Worm (Caenorhabditis elegans): Measurements from ENCODE around the gene clec-146.

clec-146 gene

DNA sequence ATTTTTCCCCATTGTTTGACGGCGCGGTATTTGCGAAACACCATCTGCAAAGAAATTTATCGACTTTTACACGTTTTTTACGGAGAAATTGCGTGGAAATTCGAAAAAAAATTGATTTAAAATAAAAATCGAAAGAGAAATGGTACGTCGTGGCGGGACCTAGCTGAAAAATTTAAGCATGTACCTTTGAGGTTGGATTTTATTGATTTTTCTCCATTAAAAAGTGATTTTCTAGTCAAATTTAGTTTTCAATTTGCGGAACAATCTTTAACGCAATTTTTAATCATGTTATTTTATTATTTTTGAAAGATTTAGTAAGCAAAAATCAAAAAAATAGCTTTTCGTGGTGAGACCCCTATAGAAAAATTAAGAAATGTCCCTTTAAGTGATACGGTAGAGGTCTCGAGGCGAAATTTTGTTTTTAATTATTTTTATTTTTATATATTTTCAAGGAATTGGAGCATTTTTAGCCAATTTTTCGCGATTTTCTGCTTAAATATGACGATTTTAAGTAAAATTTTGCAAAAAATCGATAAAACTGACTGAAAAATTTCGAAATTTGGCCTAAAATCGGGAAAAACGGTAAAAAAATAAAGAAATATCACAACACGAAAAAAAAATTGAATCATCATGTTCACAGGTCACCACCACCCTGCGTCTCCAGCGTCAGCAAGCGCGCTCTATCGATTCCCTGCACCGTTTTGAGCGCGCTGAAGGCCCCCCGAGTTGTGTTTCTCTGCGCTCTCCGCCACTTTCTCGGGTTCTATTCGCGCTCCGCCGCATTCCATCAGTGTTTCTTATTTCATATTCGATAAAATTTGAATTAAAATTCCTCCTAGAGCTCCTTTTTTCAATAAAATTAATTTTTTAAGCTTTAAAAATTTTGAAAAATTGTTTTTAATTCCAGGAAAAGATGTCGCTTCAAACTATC lies 18.3 kb downstream of the clec-146 start, which contains the start of the genes mrpl-37 and lin-38 (continued):
- no peak for TF ChIP-seq lir-3 (tag; optimal IDR thresholded peaks at IDR 0.05)
- peak in 1 of 2 experiments; percentile 55 for TF ChIP-seq mdl-1 (tag; optimal IDR thresholded peaks at IDR 0.05)
- TF ChIP-seq mxl-3 (GFP tag; optimal IDR thresholded peaks at IDR 0.05) = no peak
- no peak for TF ChIP-seq lin-29 (GFP tag; IDR thresholded peaks at IDR 0.05)
- TF ChIP-seq aha-1 (tag) = peak; percentile 98
- peak; percentile 58 for TF ChIP-seq nhr-6 (tag; optimal IDR thresholded peaks at IDR 0.05)
- no peak for TF ChIP-seq dmd-8 (GFP tag; IDR thresholded peaks at IDR 0.05)
- TF ChIP-seq hlh-30 (tag; optimal IDR thresholded peaks at IDR 0.05; ENCODE audit: insufficient read depth) = peak; percentile 80
- TF ChIP-seq nhr-77 (tag; optimal IDR thresholded peaks at IDR 0.05) = peak; percentile 85

DNA sequence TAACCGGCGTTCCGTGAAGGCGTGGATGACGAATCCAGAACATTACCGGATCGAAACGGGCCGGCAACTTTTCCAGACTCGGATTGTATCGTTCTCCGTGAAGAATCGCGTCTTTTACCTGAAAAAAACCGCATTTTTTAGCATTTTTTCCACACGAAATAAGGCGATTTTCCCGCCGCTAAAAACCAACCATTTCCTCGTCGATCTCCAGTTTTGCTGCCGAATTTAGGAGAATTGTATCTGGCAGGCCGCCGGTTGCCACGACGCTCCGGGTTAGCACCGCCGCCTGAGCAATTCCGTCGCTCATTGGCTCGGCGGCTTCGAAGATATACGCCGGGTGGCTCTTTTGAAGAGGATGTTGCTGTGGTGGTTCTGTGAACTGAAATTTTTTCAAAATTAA lies 19.2 kb downstream of the clec-146 start:
- TF ChIP-seq aha-1 (tag) = peak; percentile 91
- no peak for TF ChIP-seq F37D6.2 (tag; optimal IDR thresholded peaks at IDR 0.05)
- TF ChIP-seq dpl-1 (GFP tag; optimal IDR thresholded peaks at IDR 0.05) = no peak
- no peak for TF ChIP-seq dmd-8 (GFP tag; IDR thresholded peaks at IDR 0.05)
- TF ChIP-seq set-16 (GFP tag; IDR thresholded peaks at IDR 0.05) = peak; percentile 60
- no peak for TF ChIP-seq zfp-2 (tag; optimal IDR thresholded peaks at IDR 0.05)

DNA sequence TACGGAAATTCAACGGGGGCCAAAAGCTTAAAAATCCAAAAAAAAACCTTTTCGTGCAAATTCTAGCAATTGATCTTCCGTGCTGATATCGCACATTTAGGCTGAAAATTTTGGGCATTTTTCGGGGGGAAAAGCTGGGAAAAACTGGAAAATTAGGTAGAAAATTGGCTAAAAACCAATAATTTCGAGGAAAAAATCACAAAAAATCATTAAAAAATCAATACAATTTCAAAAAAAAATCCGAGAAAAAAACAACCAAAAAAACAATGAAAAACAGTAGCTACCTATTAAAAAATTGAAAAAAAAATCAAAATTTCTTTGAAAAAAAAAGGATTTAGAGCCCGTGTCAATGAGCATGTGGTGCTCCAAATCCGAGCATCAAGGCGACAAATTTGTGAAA lies 25.7 kb downstream of the clec-146 start, which contains the start of gene Y48E1B.3:
Gene Y48E1B.3 (minus strand): TSS at position 101 of the 400 bp plus-strand sequence.
- TF ChIP-seq lin-29 (GFP tag; IDR thresholded peaks at IDR 0.05) = no peak
- no peak for TF ChIP-seq gei-8 (GFP tag; optimal IDR thresholded peaks at IDR 0.05)
- no peak for TF ChIP-seq zag-1 (tag; optimal IDR thresholded peaks at IDR 0.05)
- TF ChIP-seq zfp-2 (tag; optimal IDR thresholded peaks at IDR 0.05) = no peak
- TF ChIP-seq php-3 (GFP tag; IDR thresholded peaks at IDR 0.05) = no peak
- TF ChIP-seq cey-2 (tag; optimal IDR thresholded peaks at IDR 0.05; ENCODE audit: borderline replicate concordance, insufficient read depth) = no peak
- TF ChIP-seq snpc-4 (tag; optimal IDR thresholded peaks at IDR 0.05) = no peak
- no peak for TF ChIP-seq unc-62 (GFP tag; optimal IDR thresholded peaks at IDR 0.05 in 1 of 2)
- TF ChIP-seq unc-62 (tag; optimal IDR thresholded peaks at IDR 0.05) = no peak
- no peak for TF ChIP-seq dve-1 (tag; optimal IDR thresholded peaks at IDR 0.05; ENCODE audit: insufficient read depth)
- no peak for TF ChIP-seq lin-15B (tag; optimal IDR thresholded peaks at IDR 0.05)
- no peak for TF ChIP-seq pqm-1 (tag; optimal IDR thresholded peaks at IDR 0.05)
- TF ChIP-seq ztf-7 (tag; optimal IDR thresholded peaks at IDR 0.05) = no peak
- TF ChIP-seq ama-1 (optimal IDR thresholded peaks at IDR 0.05) = no peak
- no peak for TF ChIP-seq daf-8 (GFP tag; IDR thresholded peaks at IDR 0.05)
- TF ChIP-seq lin-13 (GFP tag; optimal IDR thresholded peaks at IDR 0.05) = no peak
- TF ChIP-seq daf-16 (GFP tag; optimal IDR thresholded peaks at IDR 0.05) = no peak
- TF ChIP-seq daf-16 (tag; optimal IDR thresholded peaks at IDR 0.05) = no peak
- no peak for TF ChIP-seq saeg-2 (GFP tag; IDR thresholded peaks at IDR 0.05)
- TF ChIP-seq nhr-48 (tag; optimal IDR thresholded peaks at IDR 0.05) = no peak
- no peak for TF ChIP-seq mep-1 (tag; optimal IDR thresholded peaks at IDR 0.05)
- TF ChIP-seq zfp-3 (GFP tag; conservative IDR thresholded peaks at IDR 0.05) = no peak

DNA sequence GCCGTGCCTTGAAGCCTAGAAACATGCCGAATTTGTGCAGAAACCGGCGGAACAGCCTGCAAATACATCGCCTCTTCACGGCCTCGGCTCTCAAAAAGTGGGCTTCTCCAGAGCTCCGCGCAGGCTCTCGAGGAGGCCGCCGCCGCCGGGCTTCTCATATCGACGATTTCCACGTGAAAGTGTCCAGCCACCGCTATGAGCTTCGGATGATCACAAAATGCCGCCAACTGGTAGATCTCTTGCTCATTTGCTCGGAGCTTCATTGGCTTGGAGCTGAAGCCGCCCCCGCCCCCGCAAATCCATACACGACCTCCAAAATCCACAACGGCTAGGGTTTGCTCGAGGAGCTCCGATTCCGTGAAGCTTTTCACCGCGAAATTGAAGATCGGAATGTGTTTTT lies 33.0 kb downstream of the clec-146 start:
- TF ChIP-seq zip-11 (GFP tag; IDR thresholded peaks at IDR 0.05) (no peak), daf-16 (GFP tag; optimal IDR thresholded peaks at IDR 0.05) (no peak), daf-16 (tag; optimal IDR thresholded peaks at IDR 0.05) (no peak), set-16 (GFP tag; IDR thresholded peaks at IDR 0.05) (peak; percentile 87), nhr-48 (tag; optimal IDR thresholded peaks at IDR 0.05) (no peak), Y48G9A.11 (GFP tag; IDR thresholded peaks at IDR 0.05) (peak; percentile 30; the same call in 1 of the 2 replicates)

Data from whole organism, L4 larva.